Worm (Caenorhabditis elegans) whole organism, L2 larva: ENCODE results near the gene elo-6.

Experiments
- Y55F3AM.14 ChIP-seq: fragments of 200-800 bp; sonication (Bioruptor generic); optimal IDR thresholded peaks from 2 replicates; lab custom pipeline; 2018; ENCODE audit warnings: mild to moderate bottlenecking, missing genetic modification characterization, missing compliant biosample characterization
- aly-2 ChIP-seq: fragments of 150-350 bp; optimal IDR thresholded peaks from 2 replicates; lab custom pipeline; 2014; ENCODE audit warnings: missing biosample characterization, missing genetic modification characterization
- ama-1 ChIP-seq: fragments of 150-350 bp; optimal IDR thresholded peaks from 2 replicates; lab custom pipeline; 2018; ENCODE audit warnings: inconsistent platforms
- blmp-1 ChIP-seq: sonication (generic microtip); optimal IDR thresholded peaks from 2 replicates; lab custom pipeline; 2017; ENCODE audit warnings: missing genetic modification characterization, mild to moderate bottlenecking, missing compliant biosample characterization, antibody characterized with exemption, moderate library complexity; ENCODE audit not compliant: insufficient read depth
- egl-27 ChIP-seq: sonication (generic microtip); optimal IDR thresholded peaks from 3 replicates; lab custom pipeline; 2017; ENCODE audit warnings: missing biosample characterization, missing genetic modification reagents, missing genetic modification characterization
- nhr-10 ChIP-seq: sonication (generic microtip); optimal IDR thresholded peaks from 2 replicates; lab custom pipeline; 2017; ENCODE audit warnings: missing biosample characterization, missing genetic modification characterization
- nhr-23 ChIP-seq: fragments of 150-350 bp; optimal IDR thresholded peaks from 2 replicates; lab custom pipeline; 2014; ENCODE audit warnings: missing biosample characterization, missing genetic modification reagents, missing genetic modification characterization
- nhr-25 ChIP-seq: fragments of 150-350 bp; sonication (generic microtip); optimal IDR thresholded peaks from 3 replicates; lab custom pipeline; 2014; ENCODE audit warnings: missing biosample characterization, missing genetic modification characterization

DNA sequence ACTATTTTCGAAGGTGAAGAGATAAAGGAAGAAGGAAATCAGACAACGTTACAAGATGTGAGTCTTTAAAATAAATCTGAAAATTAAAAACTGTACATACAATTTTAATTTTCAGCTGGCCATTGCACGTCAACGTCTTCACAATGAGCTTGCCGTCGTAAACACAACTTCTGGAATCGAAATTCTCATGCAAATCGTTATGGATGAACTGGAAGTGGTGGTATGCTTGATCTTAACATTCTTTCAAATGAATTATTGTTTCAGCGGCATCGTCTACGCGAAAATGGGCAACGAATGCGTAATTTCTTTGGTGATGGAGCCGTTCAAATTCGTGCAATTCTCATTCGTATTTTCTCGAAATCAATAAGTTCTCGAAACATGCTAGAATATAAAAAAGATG is 33.8 kb downstream of the elo-6 start:
- TF ChIP-seq aly-2 (no peak), blmp-1 (tag; lab: Kevin White, UChicago) (no peak), Y55F3AM.14 (GFP tag; lab: Kevin White, UChicago) (no peak), nhr-10 (no peak), nhr-23 (tag; lab: Kevin White, UChicago) (no peak), nhr-25 (tag; lab: Kevin White, UChicago) (no peak), egl-27 (tag; lab: Kevin White, UChicago) (no peak), ama-1 (lab: Kevin White, UChicago) (no peak)
